Fruit fly (Drosophila melanogaster) whole organism, adult: Measurements from ENCODE around the gene Sdhaf3.

Source experiments
- CG12768 ChIP-seq: fragments of 200-800 bp; sonication (Bioruptor generic); optimal IDR thresholded peaks from 2 replicates; lab custom pipeline; 2017; ENCODE audit warnings: missing biosample characterization, missing genetic modification characterization, mild to moderate bottlenecking, moderate library complexity, missing genetic modification reagents
- cnc ChIP-seq, 2 experiments: fragments of >200 bp; optimal IDR thresholded peaks; 2 replicates each; lab custom pipeline; 2017

dm6 chr3R:16507706-16508105 is 25.5 kb upstream of the Sdhaf3 start:
- TF ChIP-seq CG12768 (GFP tag; lab: Kevin White, UChicago) (no peak), cnc (optimal IDR thresholded peaks at IDR 0.05; lab: Kevin White, UChicago) (no peak)
